Fruit fly (Drosophila melanogaster) whole organism, embryonic: ENCODE measurements around the gene yellow-e3.

Experiments used
- ATbp ChIP-seq: fragments of 200-800 bp; sonication (Bioruptor generic); optimal IDR thresholded peaks from 2 replicates; lab custom pipeline; 2017; ENCODE audit warnings: missing biosample characterization, mild to moderate bottlenecking, missing genetic modification characterization, missing genetic modification reagents
- Adf1 ChIP-seq: fragments of 200-800 bp; sonication (Bioruptor generic); IDR thresholded peaks from 2 replicates; pipeline ENCODE4 v1.3.6; 2022; ENCODE audit warnings: missing biosample characterization, missing genetic modification characterization
- Asciz ChIP-seq: fragments of 200-800 bp; sonication (Bioruptor generic); optimal IDR thresholded peaks from 2 replicates; lab custom pipeline; 2017; ENCODE audit warnings: missing biosample characterization, mild to moderate bottlenecking, missing genetic modification characterization, missing genetic modification reagents
- Atf-2 ChIP-seq: fragments of 200-800 bp; sonication (Bioruptor generic); optimal IDR thresholded peaks from 2 replicates; lab custom pipeline; 2016; ENCODE audit warnings: missing biosample characterization, missing genetic modification characterization
- CG11247 ChIP-seq: fragments of 200-800 bp; sonication (Bioruptor generic); IDR thresholded peaks from 2 replicates; pipeline ENCODE4 v1.3.6; 2022; ENCODE audit warnings: missing biosample characterization, missing genetic modification characterization
- CG11456 ChIP-seq: fragments of 200-800 bp; sonication (Bioruptor generic); IDR thresholded peaks from 3 replicates; pipeline ENCODE4 v1.3.6; 2022; ENCODE audit warnings: missing biosample characterization, missing genetic modification characterization
- CG11696 ChIP-seq: fragments of 200-800 bp; sonication (Bioruptor generic); IDR thresholded peaks from 2 replicates; pipeline ENCODE4 v1.3.6; 2022; ENCODE audit warnings: missing biosample characterization, missing genetic modification characterization
- CG12104 ChIP-seq: fragments of 200-800 bp; sonication (Bioruptor generic); optimal IDR thresholded peaks from 3 replicates; lab custom pipeline; 2016; ENCODE audit warnings: missing biosample characterization, missing genetic modification characterization
- CG12744 ChIP-seq: fragments of 200-800 bp; sonication (Bioruptor generic); optimal IDR thresholded peaks from 2 replicates; lab custom pipeline; 2016; ENCODE audit warnings: missing biosample characterization, missing genetic modification characterization
- CG12769 ChIP-seq: fragments of 200-800 bp; sonication (Bioruptor generic); optimal IDR thresholded peaks from 2 replicates; lab custom pipeline; 2019; ENCODE audit warnings: missing biosample characterization, mild to moderate bottlenecking, missing genetic modification characterization, moderate library complexity
- CG14014 ChIP-seq: fragments of 200-800 bp; sonication (Bioruptor generic); IDR thresholded peaks from 2 replicates; pipeline ENCODE4 v1.3.6; 2022; ENCODE audit warnings: missing biosample characterization, missing genetic modification characterization
- CG14860 ChIP-seq: fragments of 200-800 bp; sonication (Bioruptor generic); IDR thresholded peaks from 3 replicates; pipeline ENCODE4 v1.3.6; 2022; ENCODE audit warnings: missing biosample characterization, missing genetic modification characterization; ENCODE audit not compliant: partially characterized antibody
- CG15601 ChIP-seq: fragments of 200-800 bp; sonication (Bioruptor generic); optimal IDR thresholded peaks from 3 replicates; lab custom pipeline; 2019; ENCODE audit warnings: missing biosample characterization, mild to moderate bottlenecking, missing genetic modification characterization, moderate library complexity
- CG17328 ChIP-seq: fragments of 200-800 bp; sonication (Bioruptor generic); IDR thresholded peaks from 2 replicates; pipeline ENCODE4 v1.3.6; 2022; ENCODE audit warnings: missing biosample characterization, missing genetic modification characterization
- CG1792 ChIP-seq: fragments of 200-800 bp; sonication (Bioruptor generic); optimal IDR thresholded peaks from 2 replicates; lab custom pipeline; 2016; ENCODE audit warnings: missing biosample characterization, missing genetic modification characterization
- CG1832 ChIP-seq: fragments of 200-800 bp; sonication (Bioruptor generic); optimal IDR thresholded peaks from 2 replicates; lab custom pipeline; 2017; ENCODE audit warnings: missing biosample characterization, mild to moderate bottlenecking, missing genetic modification characterization, inconsistent platforms
- CG18476 ChIP-seq: fragments of 200-800 bp; sonication (Bioruptor generic); optimal IDR thresholded peaks from 2 replicates; lab custom pipeline; 2016; ENCODE audit warnings: missing biosample characterization, mild to moderate bottlenecking, missing genetic modification characterization
- CG32532 ChIP-seq: fragments of 200-800 bp; sonication (Bioruptor generic); IDR thresholded peaks from 2 replicates; pipeline ENCODE4 v1.3.6; 2022; ENCODE audit warnings: missing biosample characterization, missing genetic modification characterization
- CG3281 ChIP-seq: fragments of 200-800 bp; sonication (Bioruptor generic); optimal IDR thresholded peaks from 3 replicates; lab custom pipeline; 2017; ENCODE audit warnings: missing biosample characterization, mild to moderate bottlenecking, missing genetic modification characterization
- CG4328 ChIP-seq: fragments of 200-800 bp; sonication (Bioruptor generic); optimal IDR thresholded peaks from 3 replicates; lab custom pipeline; 2017; ENCODE audit warnings: missing biosample characterization, missing genetic modification reagents, missing genetic modification characterization
- CG4617 ChIP-seq: fragments of 200-800 bp; sonication (Bioruptor generic); optimal IDR thresholded peaks from 3 replicates; lab custom pipeline; 2016; ENCODE audit warnings: missing biosample characterization, missing genetic modification characterization, borderline replicate concordance
- CG4820 ChIP-seq: fragments of 200-800 bp; sonication (Bioruptor generic); optimal IDR thresholded peaks from 3 replicates; lab custom pipeline; 2016; ENCODE audit warnings: missing biosample characterization, missing genetic modification characterization
- CG6272 ChIP-seq: fragments of 200-800 bp; sonication (Bioruptor generic); IDR thresholded peaks from 2 replicates; pipeline ENCODE4 v1.3.6; 2022; ENCODE audit warnings: missing biosample characterization, missing genetic modification characterization
- CG6791 ChIP-seq: fragments of 200-800 bp; sonication (Bioruptor generic); IDR thresholded peaks from 3 replicates; pipeline ENCODE4 v1.3.6; 2022; ENCODE audit warnings: missing biosample characterization, missing genetic modification characterization; ENCODE audit not compliant: partially characterized antibody
- CG7839 ChIP-seq: fragments of 200-800 bp; sonication (Bioruptor generic); optimal IDR thresholded peaks from 3 replicates; lab custom pipeline; 2018; ENCODE audit warnings: missing biosample characterization, mild to moderate bottlenecking, missing genetic modification characterization, moderate library complexity
- CG8478 ChIP-seq: fragments of >200 bp; optimal IDR thresholded peaks from 2 replicates; lab custom pipeline; 2018
- CG9797 ChIP-seq: fragments of 200-800 bp; sonication (Bioruptor generic); optimal IDR thresholded peaks from 3 replicates; lab custom pipeline; 2018; ENCODE audit warnings: missing biosample characterization, mild to moderate bottlenecking, missing genetic modification characterization
- Dek ChIP-seq: fragments of 200-800 bp; sonication (Bioruptor generic); optimal IDR thresholded peaks from 3 replicates; lab custom pipeline; 2019; ENCODE audit warnings: missing biosample characterization, mild to moderate bottlenecking, missing genetic modification characterization, moderate library complexity
- Dll ChIP-seq: fragments of 200-800 bp; sonication (Bioruptor generic); IDR thresholded peaks from 4 replicates; pipeline ENCODE4 v1.3.6; 2022; ENCODE audit warnings: missing biosample characterization, missing genetic modification characterization; ENCODE audit not compliant: partially characterized antibody
- Hmx ChIP-seq: fragments of 200-800 bp; sonication (Bioruptor generic); optimal IDR thresholded peaks from 2 replicates; lab custom pipeline; 2016; ENCODE audit warnings: missing biosample characterization, missing genetic modification characterization
- Meics ChIP-seq: fragments of 200-800 bp; sonication (Bioruptor generic); optimal IDR thresholded peaks from 2 replicates; lab custom pipeline; 2017; ENCODE audit warnings: missing biosample characterization, mild to moderate bottlenecking, missing genetic modification characterization
- PHDP ChIP-seq: fragments of 200-800 bp; sonication (Bioruptor generic); optimal IDR thresholded peaks from 3 replicates; lab custom pipeline; 2018; ENCODE audit warnings: missing biosample characterization, mild to moderate bottlenecking, missing genetic modification characterization, moderate library complexity
- Six4 ChIP-seq: fragments of 200-800 bp; sonication (Bioruptor generic); optimal IDR thresholded peaks from 2 replicates; lab custom pipeline; 2016; ENCODE audit warnings: missing biosample characterization, missing genetic modification characterization
- amos ChIP-seq: fragments of 200-800 bp; sonication (Bioruptor generic); IDR thresholded peaks from 2 replicates; pipeline ENCODE4 v1.3.6; 2022; ENCODE audit warnings: missing biosample characterization, missing genetic modification characterization; ENCODE audit not compliant: partially characterized antibody
- az2 ChIP-seq: fragments of 200-800 bp; sonication (Bioruptor generic); optimal IDR thresholded peaks from 3 replicates; lab custom pipeline; 2016; ENCODE audit warnings: missing biosample characterization, missing genetic modification characterization
- bsh ChIP-seq, 2 experiments: fragments of 200-800 bp; sonication (Bioruptor generic); optimal IDR thresholded peaks; 2 replicates each; lab custom pipeline; 2017 to 2018; ENCODE audit warnings: mild to moderate bottlenecking in 2 of 2, missing biosample characterization in 2 of 2, missing genetic modification characterization in 2 of 2, moderate library complexity in 1 of 2
- btn ChIP-seq: fragments of 200-800 bp; sonication (Bioruptor generic); optimal IDR thresholded peaks from 2 replicates; lab custom pipeline; 2016; ENCODE audit warnings: missing biosample characterization, missing genetic modification characterization
- da ChIP-seq: fragments of 200-800 bp; sonication (Bioruptor generic); optimal IDR thresholded peaks from 2 replicates; lab custom pipeline; 2016; ENCODE audit warnings: missing biosample characterization, missing genetic modification characterization
- dmrt11E ChIP-seq: fragments of 200-800 bp; sonication (Bioruptor generic); optimal IDR thresholded peaks from 3 replicates; lab custom pipeline; 2018; ENCODE audit warnings: missing biosample characterization, mild to moderate bottlenecking, missing genetic modification characterization, moderate library complexity
- dysf ChIP-seq: fragments of 200-800 bp; sonication (Bioruptor generic); IDR thresholded peaks from 3 replicates; pipeline ENCODE4 v1.3.6; 2022; ENCODE audit warnings: missing biosample characterization, missing genetic modification characterization
- eve ChIP-seq, 2 experiments: fragments of >200 bp; optimal IDR thresholded peaks; 2 replicates each; lab custom pipeline; 2017; ENCODE audit warnings: missing biosample characterization in 2 of 2, missing genetic modification characterization in 2 of 2
- ewg ChIP-seq: fragments of 200-800 bp; sonication (Bioruptor generic); optimal IDR thresholded peaks from 3 replicates; lab custom pipeline; 2017; ENCODE audit warnings: mild to moderate bottlenecking, missing biosample characterization, missing genetic modification reagents, missing genetic modification characterization
- fd96Cb ChIP-seq: fragments of 200-800 bp; sonication (Bioruptor generic); optimal IDR thresholded peaks from 2 replicates; lab custom pipeline; 2018; ENCODE audit warnings: missing biosample characterization, mild to moderate bottlenecking, missing genetic modification characterization, moderate library complexity
- grau ChIP-seq: fragments of 200-800 bp; optimal IDR thresholded peaks from 3 replicates; lab custom pipeline; 2019; ENCODE audit warnings: missing biosample characterization, mild to moderate bottlenecking, missing genetic modification characterization, moderate library complexity
- h ChIP-seq: fragments of >200 bp; optimal IDR thresholded peaks from 2 replicates; lab custom pipeline; 2017
- hb ChIP-seq: fragments of 200-800 bp; sonication (Bioruptor generic); IDR thresholded peaks from 3 replicates; pipeline ENCODE4 v1.3.6; 2022; ENCODE audit warnings: missing biosample characterization, missing genetic modification characterization; ENCODE audit not compliant: partially characterized antibody
- nerfin-1 ChIP-seq: fragments of 200-800 bp; sonication (Bioruptor generic); optimal IDR thresholded peaks from 3 replicates; lab custom pipeline; 2019; ENCODE audit warnings: missing biosample characterization, mild to moderate bottlenecking, missing genetic modification characterization, moderate library complexity
- otp ChIP-seq: fragments of 200-800 bp; sonication (Bioruptor generic); IDR thresholded peaks from 3 replicates; pipeline ENCODE4, ENCODE4 v1.3.6; 2022; ENCODE audit warnings: missing biosample characterization, missing genetic modification characterization
- psq ChIP-seq: fragments of 200-800 bp; sonication (Bioruptor generic); optimal IDR thresholded peaks from 2 replicates; lab custom pipeline; 2017; ENCODE audit warnings: missing biosample characterization, missing genetic modification characterization
- tx ChIP-seq: fragments of 200-800 bp; sonication (Bioruptor generic); optimal IDR thresholded peaks from 2 replicates; lab custom pipeline; 2016; ENCODE audit warnings: missing biosample characterization, missing genetic modification characterization
- zfh1 ChIP-seq: fragments of 200-800 bp; sonication (Bioruptor generic); IDR thresholded peaks from 3 replicates; pipeline ENCODE4 v1.3.6; 2022; ENCODE audit warnings: missing biosample characterization, missing genetic modification characterization

Gene yellow-e3

dm6 chr3R:13382656-13383142, 22.0 kb downstream of the yellow-e3 start (continued):
- TF ChIP-seq CG1832 (GFP tag; lab: Kevin White, UChicago), result peak; percentile 47
- no peak for TF ChIP-seq btn
- TF ChIP-seq CG6272, result no peak
- TF ChIP-seq nerfin-1, result no peak
- TF ChIP-seq CG4617 (GFP tag; lab: Kevin White, UChicago), result no peak
- no peak for TF ChIP-seq Asciz (GFP tag; lab: Kevin White, UChicago)
- TF ChIP-seq ATbp (GFP tag; lab: Kevin White, UChicago), result no peak
- no peak for TF ChIP-seq dmrt11E (tag; lab: Kevin White, UChicago)
- TF ChIP-seq Hmx (GFP tag; lab: Kevin White, UChicago), result no peak
- TF ChIP-seq CG12744 (GFP tag; lab: Kevin White, UChicago), result no peak
- TF ChIP-seq bsh (GFP tag; optimal IDR thresholded peaks at IDR 0.05; lab: Kevin White, UChicago), result no peak
- no peak for TF ChIP-seq az2
- peak; percentile 5 for TF ChIP-seq Six4 (GFP tag; lab: Kevin White, UChicago)
- TF ChIP-seq CG4328 (GFP tag; lab: Kevin White, UChicago), result no peak
- no peak for TF ChIP-seq grau (tag; lab: Kevin White, UChicago)
- TF ChIP-seq PHDP (tag; lab: Kevin White, UChicago), result peak; percentile 43
- TF ChIP-seq amos (GFP tag; lab: Robert Waterston, UW), result peak; percentile 15; the same call in 1 of the 2 replicates
- TF ChIP-seq h (lab: Kevin White, UChicago), result no peak
- TF ChIP-seq fd96Cb (tag; lab: Kevin White, UChicago), result no peak
- TF ChIP-seq Dll (GFP tag; lab: Robert Waterston, UW), result 0 out of 4 replicates have a peak, but pooled peaks have one; percentile 24
- TF ChIP-seq CG11696 (GFP tag; lab: Robert Waterston, UW), result no peak
- TF ChIP-seq CG15601, result no peak
- no peak for TF ChIP-seq CG7839 (tag; lab: Kevin White, UChicago)
- TF ChIP-seq tx, result no peak
- TF ChIP-seq CG6791 (GFP tag; lab: Robert Waterston, UW), result 0 out of 3 replicates have a peak, but pooled peaks have one; percentile 13
- no peak for TF ChIP-seq CG12769 (tag; lab: Kevin White, UChicago)
- TF ChIP-seq Dek (tag; lab: Kevin White, UChicago), result no peak
- TF ChIP-seq CG11456 (GFP tag; lab: Robert Waterston, UW), result no peak
- peak; percentile 98 for TF ChIP-seq psq (GFP tag; lab: Kevin White, UChicago)
- TF ChIP-seq CG14014, result peak; percentile 37; the same call in 1 of the 2 replicates
- peak; percentile 32 for TF ChIP-seq CG3281 (GFP tag; lab: Kevin White, UChicago)
- no peak for TF ChIP-seq da (GFP tag; lab: Kevin White, UChicago)
- peak; percentile 61; the same call in 1 of the 2 replicates for TF ChIP-seq CG32532
- no peak for TF ChIP-seq Atf-2 (GFP tag; lab: Kevin White, UChicago)
- TF ChIP-seq dysf (GFP tag; lab: Robert Waterston, UW), result no peak
- no peak for TF ChIP-seq CG18476 (GFP tag; lab: Kevin White, UChicago)
- no peak for TF ChIP-seq otp (GFP tag; lab: Robert Waterston, UW)
- peak; percentile 40 for TF ChIP-seq CG8478 (lab: Kevin White, UChicago)

dm6 chr3R:13381744-13382435, 22.8 kb downstream of the yellow-e3 start, which contains the start of the genes mRpS21 and Droj2:
Gene mRpS21 (minus strand): TSS chr3R:13381809.
Gene Droj2 (plus strand): TSS chr3R:13382106.
- TF ChIP-seq CG9797 (GFP tag; lab: Kevin White, UChicago) (peak; percentile 97), ewg (GFP tag; lab: Kevin White, UChicago) (peak; percentile 26), CG11247 (GFP tag; lab: Robert Waterston, UW) (0 out of 2 replicates have a peak, but pooled peaks have one; percentile 28), zfh1 (GFP tag; lab: Robert Waterston, UW) (0 out of 3 replicates have a peak, but pooled peaks have one; percentile 28), CG1792 (GFP tag; lab: Kevin White, UChicago) (no peak), Adf1 (GFP tag; lab: Robert Waterston, UW) (no peak), CG12104 (GFP tag; lab: Kevin White, UChicago) (peak; percentile 1), CG17328 (peak; percentile 14; the same call in 1 of the 2 replicates), CG14860 (GFP tag; lab: Robert Waterston, UW) (no peak), eve (GFP tag; optimal IDR thresholded peaks at IDR 0.05; lab: Kevin White, UChicago) (no peak), CG4820 (no peak), hb (no peak), Meics (peak; percentile 29)
